Worm (Caenorhabditis elegans): ENCODE data around the gene T24F1.4.

The T24F1.4 gene

DNA sequence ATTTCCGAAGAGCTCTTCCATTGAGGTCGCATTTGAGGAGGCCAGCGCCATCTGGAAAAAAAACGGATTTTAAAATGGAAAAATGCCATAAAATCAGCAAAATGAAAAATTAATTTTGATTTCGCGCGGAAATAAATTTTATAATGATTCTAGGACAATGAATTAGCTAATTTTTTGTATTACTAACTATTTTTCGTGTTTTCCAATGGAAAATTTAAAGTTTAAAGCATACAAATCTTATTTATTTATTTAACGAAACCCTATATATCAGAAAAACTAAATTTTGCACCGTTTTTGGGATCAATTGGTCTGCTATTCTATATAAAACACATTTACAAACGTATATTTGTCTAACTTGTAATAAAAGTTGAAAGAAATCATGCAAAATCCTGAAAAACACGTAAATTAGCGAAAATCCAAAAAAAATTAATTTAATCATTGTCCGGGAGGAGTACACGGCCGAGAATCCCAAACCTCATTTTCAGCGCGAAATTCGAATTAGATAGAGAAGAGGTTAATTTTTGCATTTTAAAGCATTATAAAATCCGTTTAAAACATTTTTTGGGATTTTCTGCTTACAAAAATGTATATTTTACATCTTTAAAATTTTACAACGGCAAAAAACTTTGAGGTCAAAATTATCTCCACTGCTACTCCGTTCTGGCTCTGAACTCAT, 23.8 kb downstream of the T24F1.4 start, which contains the start of gene C47G2.3 (continued):
- TF ChIP-seq nhr-27 (tag; optimal IDR thresholded peaks at IDR 0.05) (no peak), bed-2 (GFP tag; IDR thresholded peaks at IDR 0.05) (0 out of 2 replicates have a peak, but pooled peaks have one; percentile 51), attf-5 (GFP tag; optimal IDR thresholded peaks at IDR 0.05) (no peak), ceh-91 (GFP tag; IDR thresholded peaks at IDR 0.05) (peak; percentile 49; the same call in 1 of the 2 replicates), lin-35 (GFP tag; optimal IDR thresholded peaks at IDR 0.05) (peak in 1 of 3 experiments; percentile 78), ekl-4 (GFP tag; IDR thresholded peaks at IDR 0.05) (peak; percentile 37; the same call in 1 of the 2 replicates), F33H1.4 (GFP tag; IDR thresholded peaks at IDR 0.05) (peak; percentile 43; the same call in 1 of the 2 replicates), madf-10 (tag; optimal IDR thresholded peaks at IDR 0.05) (peak; percentile 9), rec-8 (tag; optimal IDR thresholded peaks at IDR 0.05) (peak in 1 of 2 experiments; percentile 25), efl-1 (GFP tag; optimal IDR thresholded peaks at IDR 0.05) (peak; percentile 55), ceh-27 (GFP tag; optimal IDR thresholded peaks at IDR 0.05) (peak; percentile 24), lag-1 (GFP tag; IDR thresholded peaks at IDR 0.05) (no peak), mes-4 (tag; optimal IDR thresholded peaks at IDR 0.05) (no peak), aptf-2 (GFP tag; conservative IDR thresholded peaks at IDR 0.05) (no peak), Y53F4B.3 (GFP tag; IDR thresholded peaks at IDR 0.05) (no peak), rcor-1 (GFP tag; IDR thresholded peaks at IDR 0.05) (0 out of 2 replicates have a peak, but pooled peaks have one; percentile 39), madf-8 (GFP tag; conservative IDR thresholded peaks at IDR 0.05) (peak; percentile 25), B0035.1 (tag; optimal IDR thresholded peaks at IDR 0.05) (no peak), tbp1 (GFP tag; optimal IDR thresholded peaks at IDR 0.05) (peak; percentile 18), chd-7 (tag; optimal IDR thresholded peaks at IDR 0.05) (no peak), dpl-1 (GFP tag; optimal IDR thresholded peaks at IDR 0.05) (peak; percentile 25), unc-130 (GFP tag; optimal IDR thresholded peaks at IDR 0.05) (peak; percentile 72), attf-3 (GFP tag; conservative IDR thresholded peaks at IDR 0.05) (no peak), dpff-1 (tag; optimal IDR thresholded peaks at IDR 0.05) (no peak), ztf-25 (GFP tag; IDR thresholded peaks at IDR 0.05) (0 out of 2 replicates have a peak, but pooled peaks have one; percentile 39), athp-1 (tag; optimal IDR thresholded peaks at IDR 0.05) (peak; percentile 67), xnd-1 (tag; optimal IDR thresholded peaks at IDR 0.05) (peak; percentile 42), zfh-2 (GFP tag; conservative IDR thresholded peaks at IDR 0.05) (no peak)

DNA sequence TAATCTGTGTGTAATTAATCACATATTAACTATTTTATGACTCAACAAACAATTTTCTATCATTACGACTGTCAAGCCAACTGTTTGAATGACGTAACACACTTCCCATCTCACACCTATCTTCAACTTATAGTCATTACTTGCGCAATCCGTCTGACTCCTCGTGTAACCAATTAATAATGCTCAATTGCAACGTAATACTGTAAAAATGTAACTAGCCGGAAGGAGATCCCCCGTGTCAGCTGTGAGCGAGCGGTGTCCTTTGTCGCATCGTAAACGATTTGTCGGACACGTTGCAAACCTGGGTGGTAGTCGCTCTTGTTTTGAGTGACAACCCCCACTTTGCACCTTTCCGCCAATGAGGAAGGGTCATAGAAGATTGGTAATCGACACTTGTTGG, 25.9 kb downstream of the T24F1.4 start:
- TF ChIP-seq nhr-120 (GFP tag; IDR thresholded peaks at IDR 0.05) (no peak), somi-1 (GFP tag; optimal IDR thresholded peaks at IDR 0.05) (no peak), lag-1 (GFP tag; IDR thresholded peaks at IDR 0.05) (no peak), F22D6.2 (tag; optimal IDR thresholded peaks at IDR 0.05) (no peak), K11D2.4 (GFP tag; IDR thresholded peaks at IDR 0.05) (no peak), die-1 (tag; optimal IDR thresholded peaks at IDR 0.05) (no peak)

DNA sequence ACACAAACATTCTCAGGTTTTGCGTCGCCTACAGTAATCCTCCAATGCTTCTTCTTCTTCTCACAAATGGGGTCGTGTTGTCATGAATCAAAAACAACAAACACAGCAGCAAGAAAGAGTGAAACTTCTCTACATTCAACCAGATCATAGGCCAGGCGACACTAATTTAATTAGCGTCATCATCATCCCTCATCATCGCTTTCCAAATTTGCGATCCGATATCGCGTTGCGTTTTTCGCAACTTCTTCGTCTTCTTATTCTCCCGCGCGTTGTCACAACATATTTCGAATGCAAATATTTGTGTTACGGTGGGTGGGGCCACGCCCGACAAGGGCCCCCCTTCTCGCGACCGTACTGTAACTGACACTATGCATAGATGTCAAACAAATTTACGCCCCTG, 27.6 kb downstream of the T24F1.4 start:
- no peak for TF ChIP-seq tbp1 (GFP tag; optimal IDR thresholded peaks at IDR 0.05)
- TF ChIP-seq sptf-2 (GFP tag; optimal IDR thresholded peaks at IDR 0.05), result no peak
- TF ChIP-seq lin-40 (tag; optimal IDR thresholded peaks at IDR 0.05), result no peak
- no peak for TF ChIP-seq mel-28 (tag; optimal IDR thresholded peaks at IDR 0.05; ENCODE audit: borderline replicate concordance)
- no peak for TF ChIP-seq lin-54 (GFP tag; optimal IDR thresholded peaks at IDR 0.05)
- no peak for TF ChIP-seq nfya-2 (GFP tag; IDR thresholded peaks at IDR 0.05)
- no peak for TF ChIP-seq ZK185.1 (tag; optimal IDR thresholded peaks at IDR 0.05; ENCODE audit: poor library complexity, severe bottlenecking)
- no peak for TF ChIP-seq pbrm-1 (GFP tag; IDR thresholded peaks at IDR 0.05)
- TF ChIP-seq F33H1.4 (GFP tag; IDR thresholded peaks at IDR 0.05), result no peak
- no peak for TF ChIP-seq B0019.2 (GFP tag; conservative IDR thresholded peaks at IDR 0.05)
- no peak for TF ChIP-seq sdz-38 (tag; optimal IDR thresholded peaks at IDR 0.05)
- TF ChIP-seq dox-1 (GFP tag; IDR thresholded peaks at IDR 0.05), result no peak
- TF ChIP-seq nhr-90 (tag; optimal IDR thresholded peaks at IDR 0.05), result no peak
- TF ChIP-seq hmg-20 (GFP tag; IDR thresholded peaks at IDR 0.05), result no peak
- no peak for TF ChIP-seq F57A8.1 (GFP tag; optimal IDR thresholded peaks at IDR 0.05)
- no peak for TF ChIP-seq F39B2.1 (GFP tag; IDR thresholded peaks at IDR 0.05)
